Worm (Caenorhabditis elegans) whole organism, young adult: ENCODE measurements around the gene tag-343.

Experiments used
- B0035.1 ChIP-seq: sonication (generic microtip); optimal IDR thresholded peaks from 2 replicates; lab custom pipeline; 2016; ENCODE audit warnings: missing genetic modification characterization, mild to moderate bottlenecking, missing compliant biosample characterization, missing genotype, missing genetic modification reagents
- B0336.3 ChIP-seq: fragments of 200-800 bp; sonication (Bioruptor generic); IDR thresholded peaks from 2 replicates; pipeline ENCODE4 v1.3.6; 2022; ENCODE audit warnings: missing genetic modification characterization, missing compliant biosample characterization
- F22D6.2 ChIP-seq: sonication (generic microtip); optimal IDR thresholded peaks from 2 replicates; lab custom pipeline; 2016; ENCODE audit warnings: mild to moderate bottlenecking, missing genetic modification characterization, missing compliant biosample characterization
- F37B4.10 ChIP-seq: fragments of 200-800 bp; sonication (Bioruptor generic); IDR thresholded peaks from 2 replicates; pipeline ENCODE4 v1.3.6; 2022; ENCODE audit warnings: missing genetic modification characterization, missing compliant biosample characterization
- F49E8.2 ChIP-seq: sonication (generic microtip); optimal IDR thresholded peaks from 3 replicates; lab custom pipeline; 2017; ENCODE audit warnings: missing genetic modification characterization, mild to moderate bottlenecking, missing compliant biosample characterization, antibody characterized with exemption, moderate library complexity; ENCODE audit not compliant: insufficient read depth
- F52B5.7 ChIP-seq: sonication (generic microtip); optimal IDR thresholded peaks from 2 replicates; lab custom pipeline; 2016; ENCODE audit warnings: mild to moderate bottlenecking, missing genetic modification characterization, missing compliant biosample characterization
- F55B11.4 ChIP-seq: sonication (generic microtip); optimal IDR thresholded peaks from 2 replicates; lab custom pipeline; 2016; ENCODE audit warnings: missing compliant biosample characterization, missing genetic modification characterization, borderline replicate concordance; ENCODE audit not compliant: insufficient read depth
- K12H6.12 ChIP-seq: fragments of 200-800 bp; sonication (Bioruptor generic); optimal IDR thresholded peaks from 2 replicates; lab custom pipeline; 2018; ENCODE audit warnings: mild to moderate bottlenecking, missing genetic modification characterization, missing compliant biosample characterization
- Y53G8AR.9 ChIP-seq: fragments of 200-800 bp; sonication (Bioruptor generic); conservative IDR thresholded peaks from 2 replicates; pipeline ENCODE4 v1.3.6; 2022; ENCODE audit warnings: missing genetic modification reagents, missing genetic modification characterization, missing compliant biosample characterization
- Y95B8A.8 ChIP-seq: fragments of 200-800 bp; sonication (Bioruptor generic); IDR thresholded peaks from 2 replicates; pipeline ENCODE4 v1.3.6; 2022; ENCODE audit warnings: missing genetic modification reagents, missing genetic modification characterization, missing compliant biosample characterization
- ama-1 ChIP-seq, 3 experiments: fragments of 150-350 bp in 1 of 3; sonication (generic microtip) in 2 of 3; optimal IDR thresholded peaks; 2 replicates each; lab custom pipeline; 2014 to 2018; ENCODE audit warnings: missing biosample characterization in 2 of 3, missing genetic modification characterization in 2 of 3, missing genetic modification reagents in 2 of 3
- bed-1 ChIP-seq: fragments of 200-800 bp; sonication (Bioruptor generic); IDR thresholded peaks from 2 replicates; pipeline ENCODE4 v1.3.6; 2022; ENCODE audit warnings: missing genetic modification reagents, missing genetic modification characterization, missing compliant biosample characterization
- ccch-3 ChIP-seq: fragments of 200-800 bp; sonication (Bioruptor generic); optimal IDR thresholded peaks from 2 replicates; lab custom pipeline; 2018; ENCODE audit warnings: mild to moderate bottlenecking, missing genetic modification characterization, missing compliant biosample characterization
- cebp-1 ChIP-seq, 2 experiments: fragments of 200-800 bp in 1 of 2; sonication (Bioruptor generic) in 1 of 2; sonication (generic microtip) in 1 of 2; IDR thresholded peaks in 1 of 2; optimal IDR thresholded peaks in 1 of 2; 2 replicates each; pipeline versions ENCODE4 v1.3.6 to Lab custom; 2017 to 2022; ENCODE audit warnings: missing compliant biosample characterization in 2 of 2, missing genetic modification characterization in 2 of 2, mild to moderate bottlenecking in 1 of 2, missing genetic modification reagents in 1 of 2, moderate library complexity in 1 of 2
- ceh-100 ChIP-seq: fragments of 200-800 bp; sonication (Bioruptor generic); IDR thresholded peaks from 2 replicates; pipeline ENCODE4 v1.3.6; 2022; ENCODE audit warnings: missing genetic modification reagents, missing genetic modification characterization, missing compliant biosample characterization
- chd-7 ChIP-seq: sonication (generic microtip); optimal IDR thresholded peaks from 2 replicates; lab custom pipeline; 2016; ENCODE audit warnings: mild to moderate bottlenecking, missing genetic modification characterization, moderate library complexity, missing compliant biosample characterization
- dpl-1 ChIP-seq: fragments of 150-350 bp; optimal IDR thresholded peaks from 2 replicates; lab custom pipeline; 2014; ENCODE audit warnings: missing biosample characterization, missing genetic modification reagents, missing genetic modification characterization
- efl-1 ChIP-seq: fragments of 150-350 bp; optimal IDR thresholded peaks from 2 replicates; lab custom pipeline; 2014; ENCODE audit warnings: missing biosample characterization, missing genetic modification reagents, missing genetic modification characterization
- egl-18 ChIP-seq: fragments of 200-800 bp; sonication (Bioruptor generic); IDR thresholded peaks from 2 replicates; pipeline ENCODE4 v1.3.6; 2022; ENCODE audit warnings: missing genetic modification reagents, missing genetic modification characterization, missing compliant biosample characterization
- ekl-4 ChIP-seq: fragments of 200-800 bp; sonication (Bioruptor generic); IDR thresholded peaks from 2 replicates; pipeline ENCODE4 v1.3.6; 2022; ENCODE audit warnings: missing genetic modification reagents, missing genetic modification characterization, missing compliant biosample characterization
- gei-17 ChIP-seq: fragments of 200-800 bp; sonication (Bioruptor generic); optimal IDR thresholded peaks from 2 replicates; lab custom pipeline; 2018; ENCODE audit warnings: mild to moderate bottlenecking, missing genetic modification characterization, missing compliant biosample characterization
- him-1 ChIP-seq: sonication (generic microtip); optimal IDR thresholded peaks from 2 replicates; lab custom pipeline; 2016; ENCODE audit warnings: missing genotype, missing genetic modification reagents, missing genetic modification characterization, missing compliant biosample characterization
- hmg-20 ChIP-seq: fragments of 200-800 bp; sonication (Bioruptor generic); IDR thresholded peaks from 2 replicates; pipeline ENCODE4 v1.3.6; 2022; ENCODE audit warnings: missing genetic modification reagents, missing genetic modification characterization, missing compliant biosample characterization
- lin-26 ChIP-seq: fragments of 200-800 bp; sonication (Bioruptor generic); IDR thresholded peaks from 2 replicates; pipeline ENCODE4 v1.3.6; 2022; ENCODE audit warnings: missing genetic modification reagents, missing genetic modification characterization, missing compliant biosample characterization
- lir-1 ChIP-seq: fragments of 200-800 bp; sonication (Bioruptor generic); conservative IDR thresholded peaks from 2 replicates; pipeline ENCODE4 v1.3.6; 2022; ENCODE audit warnings: missing genetic modification reagents, missing genetic modification characterization, missing compliant biosample characterization
- madf-3 ChIP-seq: fragments of 200-800 bp; sonication (Bioruptor generic); IDR thresholded peaks from 2 replicates; pipeline ENCODE4 v1.3.6; 2022; ENCODE audit warnings: missing genetic modification reagents, missing genetic modification characterization, missing compliant biosample characterization
- madf-6 ChIP-seq: fragments of 200-800 bp; sonication (Bioruptor generic); IDR thresholded peaks from 2 replicates; pipeline ENCODE4 v1.3.6; 2022; ENCODE audit warnings: missing genetic modification reagents, missing genetic modification characterization, missing compliant biosample characterization
- madf-8 ChIP-seq: fragments of 200-800 bp; sonication (Bioruptor generic); conservative IDR thresholded peaks from 2 replicates; pipeline ENCODE4 v1.3.6; 2022; ENCODE audit warnings: missing genetic modification reagents, missing genetic modification characterization, missing compliant biosample characterization
- mes-4 ChIP-seq: sonication (generic microtip); optimal IDR thresholded peaks from 2 replicates; lab custom pipeline; 2016; ENCODE audit warnings: missing genotype, missing genetic modification characterization, missing compliant biosample characterization
- nfya-2 ChIP-seq: fragments of 200-800 bp; sonication (Bioruptor generic); IDR thresholded peaks from 2 replicates; pipeline ENCODE4 v1.3.6; 2022; ENCODE audit warnings: missing genetic modification reagents, missing genetic modification characterization, missing compliant biosample characterization
- nfyb-1 ChIP-seq: fragments of 200-800 bp; sonication (Bioruptor generic); IDR thresholded peaks from 2 replicates; pipeline ENCODE4 v1.3.6; 2022; ENCODE audit warnings: missing genetic modification reagents, missing genetic modification characterization, missing compliant biosample characterization
- nhr-80 ChIP-seq: sonication (generic microtip); optimal IDR thresholded peaks from 2 replicates; lab custom pipeline; 2016; ENCODE audit warnings: missing genetic modification characterization, missing compliant biosample characterization
- pbrm-1 ChIP-seq: fragments of 200-800 bp; sonication (Bioruptor generic); IDR thresholded peaks from 2 replicates; pipeline ENCODE4 v1.3.6; 2022; ENCODE audit warnings: missing genetic modification reagents, missing genetic modification characterization, missing compliant biosample characterization
- pha-4 ChIP-seq: fragments of 150-350 bp; sonication (generic microtip); optimal IDR thresholded peaks from 2 replicates; lab custom pipeline; 2014; ENCODE audit warnings: missing biosample characterization, missing genetic modification reagents, missing genetic modification characterization
- rcor-1 ChIP-seq: fragments of 200-800 bp; sonication (Bioruptor generic); IDR thresholded peaks from 2 replicates; pipeline ENCODE4 v1.3.6; 2022; ENCODE audit warnings: missing genetic modification reagents, missing genetic modification characterization, missing compliant biosample characterization
- repo-1 ChIP-seq: sonication (generic microtip); optimal IDR thresholded peaks from 2 replicates; lab custom pipeline; 2017; ENCODE audit warnings: mild to moderate bottlenecking, missing genetic modification characterization, missing compliant biosample characterization
- rpc-1 ChIP-seq, 2 experiments: fragments of 150-350 bp in 1 of 2; sonication (generic microtip) in 1 of 2; optimal IDR thresholded peaks; 2 replicates each; lab custom pipeline; 2014 to 2018; ENCODE audit warnings: missing biosample characterization in 1 of 2, missing genetic modification characterization in 1 of 2, missing genetic modification reagents in 1 of 2, missing genotype in 1 of 2
- sdz-38 ChIP-seq: sonication (generic microtip); optimal IDR thresholded peaks from 2 replicates; lab custom pipeline; 2016; ENCODE audit warnings: missing genotype, missing genetic modification characterization, missing compliant biosample characterization
- snpc-3.4 ChIP-seq: sonication (generic microtip); optimal IDR thresholded peaks from 2 replicates; lab custom pipeline; 2017; ENCODE audit warnings: missing genetic modification characterization, mild to moderate bottlenecking, missing compliant biosample characterization, antibody characterized with exemption, moderate library complexity, missing genotype, missing genetic modification reagents
- somi-1 ChIP-seq: fragments of 200-800 bp; sonication (Bioruptor generic); optimal IDR thresholded peaks from 2 replicates; lab custom pipeline; 2018; ENCODE audit warnings: mild to moderate bottlenecking, missing genetic modification characterization, missing compliant biosample characterization
- tlf-1 ChIP-seq: fragments of 200-800 bp; sonication (Bioruptor generic); optimal IDR thresholded peaks from 2 replicates; lab custom pipeline; 2018; ENCODE audit warnings: mild to moderate bottlenecking, missing genetic modification characterization, missing compliant biosample characterization
- unc-130 ChIP-seq: sonication (generic microtip); optimal IDR thresholded peaks from 2 replicates; lab custom pipeline; 2016; ENCODE audit warnings: missing genetic modification reagents, missing genetic modification characterization, missing compliant biosample characterization
- xnd-1 ChIP-seq: sonication (generic microtip); optimal IDR thresholded peaks from 2 replicates; lab custom pipeline; 2016; ENCODE audit warnings: missing genotype, missing genetic modification reagents, missing genetic modification characterization, missing compliant biosample characterization
- zfh-2 ChIP-seq: fragments of 200-800 bp; sonication (Bioruptor generic); conservative IDR thresholded peaks from 2 replicates; pipeline ENCODE4 v1.3.6; 2022; ENCODE audit warnings: missing genetic modification reagents, missing genetic modification characterization, missing compliant biosample characterization
- ztf-25 ChIP-seq: fragments of 200-800 bp; sonication (Bioruptor generic); IDR thresholded peaks from 2 replicates; pipeline ENCODE4 v1.3.6; 2022; ENCODE audit warnings: missing genetic modification reagents, missing genetic modification characterization, missing compliant biosample characterization
- ztf-28 ChIP-seq: fragments of 200-800 bp; sonication (Bioruptor generic); IDR thresholded peaks from 2 replicates; pipeline ENCODE4 v1.3.6; 2022; ENCODE audit warnings: missing genetic modification reagents, missing genetic modification characterization, missing compliant biosample characterization

tag-343 gene

DNA sequence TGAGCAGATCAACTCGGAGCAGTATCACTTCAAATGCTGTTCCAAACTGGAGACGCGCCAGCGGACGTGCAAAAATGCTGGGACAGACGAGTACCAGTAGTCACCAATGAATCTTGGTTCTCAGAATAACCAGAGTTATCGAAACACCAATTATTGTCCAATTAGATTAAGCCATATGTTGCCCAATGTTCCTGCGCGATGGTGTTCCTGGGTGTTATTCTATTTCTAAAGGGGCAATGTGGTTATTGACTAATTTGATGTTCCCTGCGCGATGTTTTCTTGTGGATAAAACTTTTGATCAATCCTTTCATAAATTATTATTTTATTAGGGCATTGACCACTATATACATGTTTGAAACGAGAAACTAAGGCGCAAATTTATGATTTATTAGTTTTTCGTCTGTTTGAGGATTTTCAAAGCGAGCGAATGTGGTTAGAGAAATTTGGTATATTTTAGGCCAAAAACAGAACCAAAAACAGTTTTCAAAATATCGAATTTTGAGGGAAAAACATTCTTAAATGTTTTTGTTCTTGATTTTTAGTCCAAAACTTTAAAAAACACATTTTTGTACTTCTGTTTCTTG lies 7.5 kb upstream of the tag-343 start (continued):
- TF ChIP-seq B0336.3 (GFP tag; lab: Robert Waterston, UW) (peak; percentile 99), nhr-80 (peak; percentile 94), Y95B8A.8 (GFP tag; lab: Robert Waterston, UW) (0 out of 2 replicates have a peak, but pooled peaks have one; percentile 19), K12H6.12 (tag; lab: Kevin White, UChicago) (peak; percentile 95), repo-1 (tag; lab: Kevin White, UChicago) (peak; percentile 99), cebp-1 (GFP tag; IDR thresholded peaks at IDR 0.05; lab: Robert Waterston, UW) (peak; percentile 73; the same call in 1 of the 2 replicates), cebp-1 (tag; optimal IDR thresholded peaks at IDR 0.05; lab: Kevin White, UChicago) (peak; percentile 96), F49E8.2 (tag; lab: Kevin White, UChicago) (peak; percentile 16), ceh-100 (GFP tag; lab: Robert Waterston, UW) (peak; percentile 75), F37B4.10 (0 out of 2 replicates have a peak, but pooled peaks have one; percentile 42), nfyb-1 (peak; percentile 96), Y53G8AR.9 (peak; percentile 97), nfya-2 (GFP tag; lab: Robert Waterston, UW) (no peak), zfh-2 (GFP tag; lab: Robert Waterston, UW) (0 out of 2 replicates have a peak, but pooled peaks have one; percentile 37), dpl-1 (GFP tag; lab: Kevin White, UChicago) (peak; percentile 6), pha-4 (peak; percentile 99), bed-1 (no peak), efl-1 (GFP tag; lab: Kevin White, UChicago) (no peak), lir-1 (GFP tag; lab: Robert Waterston, UW) (peak; percentile 92), madf-8 (GFP tag; lab: Robert Waterston, UW) (no peak), ama-1 (optimal IDR thresholded peaks at IDR 0.05; lab: Kevin White, UChicago) (no peak), ama-1 (GFP tag; optimal IDR thresholded peaks at IDR 0.05; lab: Kevin White, UChicago) (peak in 1 of 2 experiments; percentile 71), madf-6 (GFP tag; lab: Robert Waterston, UW) (peak; percentile 46; the same call in 1 of the 2 replicates), ztf-25 (GFP tag; lab: Robert Waterston, UW) (0 out of 2 replicates have a peak, but pooled peaks have one; percentile 10), tlf-1 (GFP tag; lab: Kevin White, UChicago) (peak; percentile 97), somi-1 (peak; percentile 94), egl-18 (GFP tag; lab: Robert Waterston, UW) (peak; percentile 94), F55B11.4 (tag; lab: Kevin White, UChicago) (no peak), gei-17 (GFP tag; lab: Kevin White, UChicago) (peak; percentile 98), B0035.1 (tag; lab: Kevin White, UChicago) (peak; percentile 94), F52B5.7 (tag; lab: Kevin White, UChicago) (peak; percentile 61), F22D6.2 (tag; lab: Kevin White, UChicago) (peak; percentile 96), xnd-1 (tag; lab: Kevin White, UChicago) (no peak), ekl-4 (GFP tag; lab: Robert Waterston, UW) (peak; percentile 85), sdz-38 (peak; percentile 18), snpc-3.4 (tag; lab: Kevin White, UChicago) (no peak), chd-7 (tag; lab: Kevin White, UChicago) (peak; percentile 95), him-1 (tag; lab: Kevin White, UChicago) (no peak), ccch-3 (GFP tag; lab: Kevin White, UChicago) (peak; percentile 89), pbrm-1 (peak; percentile 95), rcor-1 (peak; percentile 96), ztf-28 (GFP tag; lab: Robert Waterston, UW) (no peak), madf-3 (GFP tag; lab: Robert Waterston, UW) (peak; percentile 78), hmg-20 (GFP tag; lab: Robert Waterston, UW) (peak; percentile 96), mes-4 (tag; lab: Kevin White, UChicago) (no peak), unc-130 (no peak), rpc-1 (optimal IDR thresholded peaks at IDR 0.05; lab: Kevin White, UChicago) (peak; percentile 16), rpc-1 (tag; optimal IDR thresholded peaks at IDR 0.05; lab: Kevin White, UChicago) (no peak), lin-26 (no peak)
